Worm (Caenorhabditis elegans) whole organism, late embryonic: ENCODE data around the gene pola-1.

Experiments
- C08G9.2 ChIP-seq: sonication (generic microtip); optimal IDR thresholded peaks from 2 replicates; lab custom pipeline; 2016; ENCODE audit warnings: mild to moderate bottlenecking, missing genetic modification characterization, moderate library complexity, missing compliant biosample characterization
- C38D4.7 ChIP-seq: fragments of 200-800 bp; sonication (Bioruptor generic); optimal IDR thresholded peaks from 2 replicates; lab custom pipeline; 2018; ENCODE audit warnings: mild to moderate bottlenecking, missing genetic modification characterization, moderate library complexity, missing compliant biosample characterization
- F13H6.1 ChIP-seq: sonication (generic microtip); optimal IDR thresholded peaks from 2 replicates; lab custom pipeline; 2016; ENCODE audit warnings: missing genetic modification characterization, missing compliant biosample characterization
- K02D7.2 ChIP-seq: sonication (generic microtip); optimal IDR thresholded peaks from 2 replicates; lab custom pipeline; 2017; ENCODE audit warnings: mild to moderate bottlenecking, missing genetic modification characterization, missing compliant biosample characterization
- K09A11.1 ChIP-seq: sonication (generic microtip); optimal IDR thresholded peaks from 2 replicates; lab custom pipeline; 2017; ENCODE audit warnings: antibody characterized with exemption, mild to moderate bottlenecking, missing genetic modification characterization, missing compliant biosample characterization; ENCODE audit not compliant: insufficient read depth
- ama-1 ChIP-seq: fragments of 150-350 bp; optimal IDR thresholded peaks from 2 replicates; lab custom pipeline; 2014
- ceh-14 ChIP-seq: sonication (generic microtip); optimal IDR thresholded peaks from 2 replicates; lab custom pipeline; 2016; ENCODE audit warnings: missing genotype, missing genetic modification characterization, missing compliant biosample characterization
- ceh-18 ChIP-seq: sonication (generic microtip); optimal IDR thresholded peaks from 2 replicates; lab custom pipeline; 2016; ENCODE audit warnings: missing genetic modification characterization, missing compliant biosample characterization
- ceh-19 ChIP-seq: fragments of 200-800 bp; sonication (Bioruptor generic); optimal IDR thresholded peaks from 2 replicates; lab custom pipeline; 2018; ENCODE audit warnings: mild to moderate bottlenecking, missing genetic modification characterization, missing compliant biosample characterization
- ceh-2 ChIP-seq: sonication (generic microtip); optimal IDR thresholded peaks from 2 replicates; lab custom pipeline; 2016; ENCODE audit warnings: missing genotype, missing genetic modification characterization, missing compliant biosample characterization
- ceh-24 ChIP-seq: sonication (generic microtip); optimal IDR thresholded peaks from 2 replicates; lab custom pipeline; 2016; ENCODE audit warnings: mild to moderate bottlenecking, missing genetic modification characterization, missing compliant biosample characterization
- ceh-31 ChIP-seq: sonication (generic microtip); optimal IDR thresholded peaks from 2 replicates; lab custom pipeline; 2016; ENCODE audit warnings: missing genetic modification characterization, missing compliant biosample characterization
- ceh-6 ChIP-seq: fragments of 200-800 bp; sonication (Bioruptor generic); optimal IDR thresholded peaks from 2 replicates; lab custom pipeline; 2018; ENCODE audit warnings: mild to moderate bottlenecking, missing genetic modification characterization, missing compliant biosample characterization
- dve-1 ChIP-seq: sonication (generic microtip); optimal IDR thresholded peaks from 2 replicates; lab custom pipeline; 2017; ENCODE audit warnings: antibody characterized with exemption, mild to moderate bottlenecking, missing genetic modification characterization, missing compliant biosample characterization
- elt-4 ChIP-seq: sonication (generic microtip); optimal IDR thresholded peaks from 2 replicates; lab custom pipeline; 2016; ENCODE audit warnings: missing genetic modification characterization, missing compliant biosample characterization
- ets-4 ChIP-seq: sonication (generic microtip); optimal IDR thresholded peaks from 2 replicates; lab custom pipeline; 2016; ENCODE audit warnings: missing genetic modification characterization, missing compliant biosample characterization
- eyg-1 ChIP-seq: sonication (generic microtip); optimal IDR thresholded peaks from 2 replicates; lab custom pipeline; 2016; ENCODE audit warnings: missing genotype, missing genetic modification characterization, missing compliant biosample characterization
- fax-1 ChIP-seq: sonication (generic microtip); optimal IDR thresholded peaks from 2 replicates; lab custom pipeline; 2016; ENCODE audit warnings: missing genotype, missing genetic modification characterization, missing compliant biosample characterization
- fkh-10 ChIP-seq: fragments of 150-350 bp; optimal IDR thresholded peaks from 2 replicates; lab custom pipeline; 2014; ENCODE audit warnings: missing biosample characterization, missing genetic modification reagents, missing genetic modification characterization
- fkh-6 ChIP-seq: sonication (generic microtip); optimal IDR thresholded peaks from 2 replicates; lab custom pipeline; 2016; ENCODE audit warnings: missing genetic modification characterization, missing compliant biosample characterization
- hlh-13 ChIP-seq: fragments of 200-800 bp; sonication (Bioruptor generic); optimal IDR thresholded peaks from 2 replicates; lab custom pipeline; 2018; ENCODE audit warnings: mild to moderate bottlenecking, missing genetic modification characterization, missing compliant biosample characterization
- hlh-15 ChIP-seq: sonication (generic microtip); optimal IDR thresholded peaks from 2 replicates; lab custom pipeline; 2016; ENCODE audit warnings: missing genetic modification characterization, missing compliant biosample characterization
- hlh-30 ChIP-seq: sonication (generic microtip); optimal IDR thresholded peaks from 2 replicates; lab custom pipeline; 2017; ENCODE audit warnings: antibody characterized with exemption, missing genetic modification characterization, missing compliant biosample characterization; ENCODE audit not compliant: insufficient read depth
- lim-6 ChIP-seq: sonication (generic microtip); optimal IDR thresholded peaks from 2 replicates; lab custom pipeline; 2016; ENCODE audit warnings: missing genetic modification characterization, missing compliant biosample characterization
- nfya-1 ChIP-seq: sonication (generic microtip); optimal IDR thresholded peaks from 2 replicates; lab custom pipeline; 2017; ENCODE audit warnings: missing genetic modification characterization, mild to moderate bottlenecking, missing compliant biosample characterization, antibody characterized with exemption, moderate library complexity
- nhr-232 ChIP-seq: sonication (generic microtip); optimal IDR thresholded peaks from 2 replicates; lab custom pipeline; 2016; ENCODE audit warnings: missing genetic modification characterization, missing compliant biosample characterization
- odd-2 ChIP-seq: sonication (generic microtip); optimal IDR thresholded peaks from 2 replicates; lab custom pipeline; 2017; ENCODE audit warnings: antibody characterized with exemption, mild to moderate bottlenecking, missing genetic modification characterization, missing compliant biosample characterization
- pag-3 ChIP-seq: sonication (generic microtip); optimal IDR thresholded peaks from 2 replicates; lab custom pipeline; 2016; ENCODE audit warnings: missing compliant biosample characterization, missing genetic modification characterization, borderline replicate concordance
- pat-9 ChIP-seq: fragments of 200-800 bp; sonication (Bioruptor generic); optimal IDR thresholded peaks from 2 replicates; lab custom pipeline; 2018; ENCODE audit warnings: mild to moderate bottlenecking, missing genetic modification characterization, moderate library complexity, missing compliant biosample characterization
- ref-2 ChIP-seq: sonication (generic microtip); optimal IDR thresholded peaks from 2 replicates; lab custom pipeline; 2016; ENCODE audit warnings: missing genetic modification characterization, missing compliant biosample characterization
- rnt-1 ChIP-seq: sonication (generic microtip); optimal IDR thresholded peaks from 2 replicates; lab custom pipeline; 2016; ENCODE audit warnings: missing genetic modification characterization, missing compliant biosample characterization
- sdc-2 ChIP-seq: sonication (generic microtip); optimal IDR thresholded peaks from 2 replicates; lab custom pipeline; 2016; ENCODE audit warnings: missing genotype, missing genetic modification characterization, missing compliant biosample characterization
- syd-9 ChIP-seq: sonication (generic microtip); optimal IDR thresholded peaks from 2 replicates; lab custom pipeline; 2016; ENCODE audit warnings: mild to moderate bottlenecking, missing genetic modification characterization, moderate library complexity, missing compliant biosample characterization
- tbx-2 ChIP-seq: sonication (generic microtip); optimal IDR thresholded peaks from 2 replicates; lab custom pipeline; 2016; ENCODE audit warnings: missing genetic modification characterization, missing compliant biosample characterization
- tbx-7 ChIP-seq: sonication (generic microtip); optimal IDR thresholded peaks from 2 replicates; lab custom pipeline; 2016; ENCODE audit warnings: missing genotype, missing genetic modification characterization, missing compliant biosample characterization
- unc-3 ChIP-seq, 2 experiments: fragments of 200-800 bp in 1 of 2; sonication (Bioruptor generic) in 1 of 2; sonication (generic microtip) in 1 of 2; conservative IDR thresholded peaks in 1 of 2; optimal IDR thresholded peaks in 1 of 2; 2 replicates each; pipeline versions ENCODE4 v1.3.6 to Lab custom; 2016 to 2022; ENCODE audit warnings: missing compliant biosample characterization in 2 of 2, missing genetic modification characterization in 2 of 2, missing genetic modification reagents in 1 of 2

The pola-1 gene

ce11 chrIII:11138922-11139321 is 3.3 kb upstream of the pola-1 start, which contains the start of gene fbxa-128:
Gene fbxa-128 (minus strand): TSS chrIII:11139113.
- TF ChIP-seq nfya-1 (tag; lab: Kevin White, UChicago) (peak; percentile 16), hlh-30 (no peak)

DNA sequence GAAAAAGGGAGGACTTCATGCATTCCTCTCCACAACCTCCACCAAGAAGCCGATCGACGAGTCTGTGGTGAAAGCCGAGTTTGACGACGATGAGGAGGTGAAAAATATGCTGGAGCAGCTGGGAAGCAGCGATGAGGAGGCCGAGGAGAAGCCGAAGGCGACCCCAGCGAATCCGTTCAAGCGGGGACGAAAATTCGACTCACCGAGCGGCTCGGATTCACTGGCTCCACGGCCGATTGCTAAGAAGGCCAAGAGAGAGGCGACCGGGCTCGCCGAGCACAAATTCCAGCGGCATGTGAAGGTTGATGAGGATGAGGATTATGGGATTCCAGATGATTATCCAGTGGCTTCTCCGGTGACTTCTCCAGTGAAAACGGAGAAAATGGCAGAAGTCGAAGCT is 660 bp downstream of the pola-1 start:
- TF ChIP-seq hlh-15 (no peak), eyg-1 (tag; lab: Kevin White, UChicago) (no peak), ceh-14 (no peak), fkh-10 (GFP tag; lab: Kevin White, UChicago) (no peak), ceh-18 (no peak), ceh-24 (no peak), ama-1 (lab: Kevin White, UChicago) (no peak), C08G9.2 (tag; lab: Kevin White, UChicago) (peak; percentile 10), elt-4 (tag; lab: Kevin White, UChicago) (peak; percentile 58), ceh-6 (GFP tag; lab: Kevin White, UChicago) (no peak)

- TF ChIP-seq K02D7.2 (no peak), ets-4 (no peak), lim-6 (tag; lab: Kevin White, UChicago) (no peak), syd-9 (tag; lab: Kevin White, UChicago) (no peak), dve-1 (tag; lab: Kevin White, UChicago) (no peak), sdc-2 (tag; lab: Kevin White, UChicago) (no peak), tbx-7 (no peak), pag-3 (tag; lab: Kevin White, UChicago) (no peak), ref-2 (no peak), pat-9 (tag; lab: Kevin White, UChicago) (no peak), F13H6.1 (no peak), nfya-1 (tag; lab: Kevin White, UChicago) (no peak), tbx-2 (tag; lab: Kevin White, UChicago) (no peak), ceh-14 (no peak), C38D4.7 (no peak), odd-2 (no peak), fax-1 (tag; lab: Kevin White, UChicago) (no peak)
- TF ChIP-seq, all 69 proteins: peak for 0
Measured at ce11 chrIII:11149254-11149876, 7.1 kb downstream of the pola-1 start.

DNA sequence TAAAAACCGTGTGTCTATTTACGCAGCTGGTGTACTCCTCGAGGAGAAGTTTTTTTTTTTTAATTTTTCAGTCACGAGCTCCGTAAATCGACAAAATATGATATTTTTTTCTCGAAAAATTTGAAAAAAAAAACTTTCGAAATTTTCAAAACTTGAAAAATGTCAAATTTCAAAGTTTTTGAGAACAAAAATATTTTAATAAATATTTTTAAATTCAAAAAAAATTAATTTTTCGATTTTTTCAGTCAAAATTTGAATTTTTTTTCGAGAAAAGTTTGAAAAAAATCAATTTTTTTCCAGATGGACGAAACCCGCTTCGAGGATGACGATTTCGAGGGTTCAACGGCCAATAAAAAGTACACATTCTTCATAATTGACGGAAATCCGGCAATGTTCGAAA is 12.3 kb downstream of the pola-1 start, which contains the start of gene cku-70:
Gene cku-70 (plus strand): TSS at position 301 of the 400 bp plus-strand sequence.
- TF ChIP-seq rnt-1 (tag; lab: Kevin White, UChicago) (no peak), K09A11.1 (tag; lab: Kevin White, UChicago) (no peak), ref-2 (no peak), nhr-232 (tag; lab: Kevin White, UChicago) (no peak), pat-9 (tag; lab: Kevin White, UChicago) (no peak), hlh-13 (GFP tag; lab: Kevin White, UChicago) (no peak), unc-3 (GFP tag; conservative IDR thresholded peaks at IDR 0.05; lab: Robert Waterston, UW) (no peak), unc-3 (tag; optimal IDR thresholded peaks at IDR 0.05; lab: Kevin White, UChicago) (no peak), ceh-2 (tag; lab: Kevin White, UChicago) (no peak), ceh-19 (GFP tag; lab: Kevin White, UChicago) (no peak), hlh-15 (no peak), fax-1 (tag; lab: Kevin White, UChicago) (no peak), fkh-6 (tag; lab: Kevin White, UChicago) (no peak), F13H6.1 (no peak), ceh-24 (no peak), ceh-31 (tag; lab: Kevin White, UChicago) (no peak)
